Worm (Caenorhabditis elegans): ENCODE data around the gene C38H2.2.

C38H2.2 gene

DNA sequence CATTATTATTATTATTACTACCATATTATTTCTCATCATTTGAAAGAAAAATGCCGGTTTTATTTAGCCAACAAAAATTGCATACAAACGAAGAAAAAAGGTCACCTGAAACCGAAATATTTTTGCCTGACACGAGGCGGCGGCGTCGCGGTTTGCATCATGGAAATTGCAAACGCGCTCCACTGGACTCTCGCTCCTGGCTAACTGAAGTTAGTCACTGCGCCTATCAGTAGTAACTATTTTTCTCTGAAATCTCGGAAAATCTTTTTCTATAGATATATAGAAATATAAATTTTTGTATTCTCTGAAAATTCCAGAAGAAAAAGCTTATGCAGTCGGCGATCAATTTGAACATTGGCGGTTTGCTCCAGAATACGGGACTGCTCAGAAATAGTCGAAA, 34.2 kb downstream of the C38H2.2 start, which contains the start of gene ymel-1:
Gene ymel-1, plus strand, starts transcription at position 318 of the 400 bp plus-strand sequence.
- TF ChIP-seq unc-39 (tag; optimal IDR thresholded peaks at IDR 0.05), result no peak
- TF ChIP-seq ceh-82 (tag; optimal IDR thresholded peaks at IDR 0.05), result no peak
- peak; percentile 11 for TF ChIP-seq nhr-77 (tag; optimal IDR thresholded peaks at IDR 0.05)
- no peak for TF ChIP-seq lin-39 (tag; optimal IDR thresholded peaks at IDR 0.05)
- no peak for TF ChIP-seq nhr-21 (tag; optimal IDR thresholded peaks at IDR 0.05)
- no peak for TF ChIP-seq nhr-237 (tag; optimal IDR thresholded peaks at IDR 0.05)
- no peak for TF ChIP-seq ztf-11 (tag; optimal IDR thresholded peaks at IDR 0.05)
- TF ChIP-seq lsy-2 (tag; optimal IDR thresholded peaks at IDR 0.05), result peak in 1 of 2 experiments; percentile 44
- TF ChIP-seq egl-27 (tag; optimal IDR thresholded peaks at IDR 0.05), result no peak
- TF ChIP-seq nhr-6 (tag; optimal IDR thresholded peaks at IDR 0.05), result no peak
- TF ChIP-seq ZK546.5 (tag; optimal IDR thresholded peaks at IDR 0.05), result no peak
- no peak for TF ChIP-seq nhr-10 (tag; optimal IDR thresholded peaks at IDR 0.05)
- no peak for TF ChIP-seq mab-5 (tag; optimal IDR thresholded peaks at IDR 0.05)
- TF ChIP-seq R02D3.7 (tag; optimal IDR thresholded peaks at IDR 0.05), result no peak
- no peak for TF ChIP-seq nhr-12 (tag; optimal IDR thresholded peaks at IDR 0.05)
- no peak for TF ChIP-seq ztf-1 (GFP tag; conservative IDR thresholded peaks at IDR 0.05)
- no peak for TF ChIP-seq snpc-4 (tag; optimal IDR thresholded peaks at IDR 0.05)
- TF ChIP-seq peb-1 (tag; optimal IDR thresholded peaks at IDR 0.05), result no peak
- TF ChIP-seq aly-2 (tag; optimal IDR thresholded peaks at IDR 0.05), result no peak
- no peak for TF ChIP-seq sma-3 (GFP tag; optimal IDR thresholded peaks at IDR 0.05)
- TF ChIP-seq mdl-1 (tag; optimal IDR thresholded peaks at IDR 0.05), result no peak
- peak; percentile 36 for TF ChIP-seq unc-55 (GFP tag; optimal IDR thresholded peaks at IDR 0.05)
- no peak for TF ChIP-seq elt-3 (tag; optimal IDR thresholded peaks at IDR 0.05)
- TF ChIP-seq sem-4 (tag; optimal IDR thresholded peaks at IDR 0.05), result no peak
- TF ChIP-seq ama-1 (optimal IDR thresholded peaks at IDR 0.05), result no peak
- no peak for TF ChIP-seq nhr-23 (tag; optimal IDR thresholded peaks at IDR 0.05)
- TF ChIP-seq nhr-25 (tag; optimal IDR thresholded peaks at IDR 0.05), result peak; percentile 37
- TF ChIP-seq mbf-1 (tag; optimal IDR thresholded peaks at IDR 0.05), result no peak
- TF ChIP-seq nhr-11 (tag; optimal IDR thresholded peaks at IDR 0.05), result no peak
- peak; percentile 30 for TF ChIP-seq Y55F3AM.14 (GFP tag; optimal IDR thresholded peaks at IDR 0.05)
- TF ChIP-seq unc-62 (GFP tag; optimal IDR thresholded peaks at IDR 0.05), result no peak
- TF ChIP-seq lin-13 (GFP tag; optimal IDR thresholded peaks at IDR 0.05), result no peak
- no peak for TF ChIP-seq crh-2 (tag; optimal IDR thresholded peaks at IDR 0.05)
- TF ChIP-seq gmeb-1 (tag; optimal IDR thresholded peaks at IDR 0.05), result peak; percentile 58
- no peak for TF ChIP-seq elt-1 (tag; optimal IDR thresholded peaks at IDR 0.05)
- TF ChIP-seq ceh-16 (tag; optimal IDR thresholded peaks at IDR 0.05), result no peak
- no peak for TF ChIP-seq alr-1 (tag; optimal IDR thresholded peaks at IDR 0.05)
- TF ChIP-seq fos-1 (tag; optimal IDR thresholded peaks at IDR 0.05), result peak; percentile 51
- TF ChIP-seq blmp-1 (tag; optimal IDR thresholded peaks at IDR 0.05; ENCODE audit: insufficient read depth), result no peak
- no peak for TF ChIP-seq skn-1 (tag; optimal IDR thresholded peaks at IDR 0.05)
- peak; percentile 74 for TF ChIP-seq nhr-129 (tag; optimal IDR thresholded peaks at IDR 0.05)
- no peak for TF ChIP-seq dmd-4 (tag; optimal IDR thresholded peaks at IDR 0.05)
- no peak for TF ChIP-seq sma-9 (GFP tag; optimal IDR thresholded peaks at IDR 0.05)
- no peak for TF ChIP-seq sma-9 (tag; optimal IDR thresholded peaks at IDR 0.05)
- TF ChIP-seq ztf-4 (tag; optimal IDR thresholded peaks at IDR 0.05), result no peak
- no peak for TF ChIP-seq F13H6.1 (tag; optimal IDR thresholded peaks at IDR 0.05)
- no peak for TF ChIP-seq C34F6.9 (tag; optimal IDR thresholded peaks at IDR 0.05)
- TF ChIP-seq lin-11 (tag; optimal IDR thresholded peaks at IDR 0.05), result peak; percentile 20
- no peak for TF ChIP-seq zag-1 (tag; optimal IDR thresholded peaks at IDR 0.05)

Data from whole organism, L2 larva.